Worm (Caenorhabditis elegans): Measurements from ENCODE around the gene pab-2.

Gene pab-2

DNA sequence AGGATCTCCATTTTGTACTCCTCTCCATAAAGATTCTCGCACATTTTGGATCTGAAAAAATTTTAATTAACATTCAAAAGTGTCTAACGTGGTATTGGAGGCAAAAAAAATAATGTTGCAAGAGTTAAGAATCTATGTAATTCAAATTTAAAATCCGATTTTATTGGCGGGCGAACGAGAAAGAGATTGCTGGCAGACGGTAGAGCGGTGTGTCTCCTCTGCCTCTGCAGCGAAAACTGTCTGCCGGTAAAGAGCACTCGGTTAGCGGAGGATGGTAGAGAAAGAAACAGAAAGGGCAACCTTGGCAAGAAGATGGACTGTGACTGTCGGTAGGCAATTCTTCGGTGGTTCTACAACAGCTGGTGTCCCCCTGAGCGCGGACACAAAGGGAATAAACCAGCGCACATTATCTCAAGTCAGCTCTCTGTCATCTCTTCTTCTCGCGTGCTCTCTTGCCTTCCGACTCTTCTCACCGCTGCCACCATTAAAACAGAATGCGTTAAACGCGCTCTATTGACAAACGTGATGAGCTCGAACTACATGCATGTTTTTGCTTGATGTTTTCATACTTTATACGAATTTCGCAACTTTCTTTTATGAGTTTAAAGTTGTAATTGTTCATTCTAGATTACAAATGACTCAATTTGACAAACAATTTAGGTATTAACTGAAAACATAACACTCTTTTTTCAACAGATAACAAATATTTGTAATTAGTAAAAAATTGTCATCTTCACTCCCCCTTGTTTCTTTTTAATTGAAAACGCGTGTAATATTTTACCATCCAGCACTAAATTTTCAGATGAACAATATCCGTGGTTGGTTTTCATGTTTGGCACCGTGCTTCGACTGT is 8.1 kb downstream of the pab-2 start, which contains the start of the genes cdk-4 and F18H3.1 (continued):
- no peak for TF ChIP-seq elt-3 (tag; optimal IDR thresholded peaks at IDR 0.05)

DNA sequence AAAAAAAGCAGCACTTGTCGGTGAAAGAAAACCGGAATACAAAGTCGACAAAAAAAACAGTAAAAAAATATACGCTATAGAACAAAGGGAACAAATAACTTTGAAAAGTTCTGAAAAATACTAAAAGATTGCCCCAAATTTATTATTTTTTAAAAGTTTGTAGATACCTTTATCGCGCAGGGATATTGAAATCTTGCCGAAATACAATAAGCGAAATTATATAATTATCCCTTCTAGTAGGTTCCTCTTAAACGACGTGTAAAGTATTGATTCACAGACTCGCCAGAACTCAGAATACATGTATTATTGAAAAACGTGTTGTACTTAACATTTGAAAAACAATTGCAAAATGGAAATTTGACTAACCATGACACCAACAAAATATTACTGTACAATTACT is 12.8 kb downstream of the pab-2 start:
- TF ChIP-seq sptf-1 (tag; optimal IDR thresholded peaks at IDR 0.05) (peak; percentile 42), lsy-2 (tag; optimal IDR thresholded peaks at IDR 0.05) (peak; percentile 49), nhr-237 (tag; optimal IDR thresholded peaks at IDR 0.05) (peak; percentile 93), ces-1 (GFP tag; optimal IDR thresholded peaks at IDR 0.05) (peak; percentile 91), pha-4 (tag; optimal IDR thresholded peaks at IDR 0.05) (no peak), nhr-28 (tag; optimal IDR thresholded peaks at IDR 0.05) (no peak), bed-3 (GFP tag; optimal IDR thresholded peaks at IDR 0.05) (no peak), drap-1 (GFP tag; optimal IDR thresholded peaks at IDR 0.05) (no peak), elt-3 (tag; optimal IDR thresholded peaks at IDR 0.05) (no peak)

DNA sequence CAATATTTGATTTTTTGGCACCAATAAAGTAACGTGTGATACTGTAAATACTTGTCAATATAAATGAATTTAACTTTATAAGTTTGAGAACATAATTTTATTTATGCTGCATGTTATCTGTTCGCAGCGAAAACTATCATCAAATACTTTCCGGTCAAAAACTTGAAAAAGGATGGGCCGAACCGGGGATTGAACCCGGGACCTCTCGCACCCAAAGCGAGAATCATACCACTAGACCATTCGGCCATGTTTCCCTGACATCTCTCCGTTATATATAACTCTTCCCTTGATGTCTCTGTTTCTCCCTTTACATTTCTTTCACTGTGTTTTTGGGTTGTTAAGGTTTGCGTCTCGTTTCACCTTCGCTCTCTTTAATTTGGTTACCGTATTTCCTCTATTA is 15.4 kb downstream of the pab-2 start:
- TF ChIP-seq lsy-2 (tag; optimal IDR thresholded peaks at IDR 0.05) (peak; percentile 8), nhr-237 (tag; optimal IDR thresholded peaks at IDR 0.05) (no peak), ceh-39 (tag; optimal IDR thresholded peaks at IDR 0.05) (no peak), nhr-28 (tag; optimal IDR thresholded peaks at IDR 0.05) (peak; percentile 47), tbx-8 (GFP tag; optimal IDR thresholded peaks at IDR 0.05) (peak; percentile 53), ham-2 (GFP tag; optimal IDR thresholded peaks at IDR 0.05) (peak; percentile 44), blmp-1 (tag; optimal IDR thresholded peaks at IDR 0.05) (no peak), hlh-1 (tag; optimal IDR thresholded peaks at IDR 0.05) (no peak), unc-120 (tag; optimal IDR thresholded peaks at IDR 0.05; ENCODE audit: poor library complexity, severe bottlenecking) (peak; percentile 86), nhr-76 (tag; optimal IDR thresholded peaks at IDR 0.05) (no peak), cnd-1 (tag; optimal IDR thresholded peaks at IDR 0.05) (peak; percentile 90), lin-32 (GFP tag; optimal IDR thresholded peaks at IDR 0.05) (peak; percentile 67), ztf-11 (tag; optimal IDR thresholded peaks at IDR 0.05) (no peak), mab-5 (tag; optimal IDR thresholded peaks at IDR 0.05) (no peak), ceh-83 (GFP tag; optimal IDR thresholded peaks at IDR 0.05) (peak; percentile 80), drap-1 (GFP tag; optimal IDR thresholded peaks at IDR 0.05) (peak; percentile 84), mep-1 (tag; optimal IDR thresholded peaks at IDR 0.05) (peak; percentile 35), ceh-43 (GFP tag; optimal IDR thresholded peaks at IDR 0.05) (peak; percentile 82), ces-1 (GFP tag; optimal IDR thresholded peaks at IDR 0.05) (peak; percentile 14), pha-4 (tag; optimal IDR thresholded peaks at IDR 0.05) (no peak), zip-8 (tag; optimal IDR thresholded peaks at IDR 0.05) (no peak), elt-3 (tag; optimal IDR thresholded peaks at IDR 0.05) (no peak), snpc-4 (tag; optimal IDR thresholded peaks at IDR 0.05) (no peak), flh-1 (GFP tag; optimal IDR thresholded peaks at IDR 0.05) (peak; percentile 39), unc-39 (tag; optimal IDR thresholded peaks at IDR 0.05) (no peak), elt-1 (tag; optimal IDR thresholded peaks at IDR 0.05; ENCODE audit: borderline replicate concordance, insufficient read depth) (no peak), nhr-12 (tag; optimal IDR thresholded peaks at IDR 0.05) (no peak), lin-13 (tag; optimal IDR thresholded peaks at IDR 0.05) (peak; percentile 17), bed-3 (GFP tag; optimal IDR thresholded peaks at IDR 0.05) (peak; percentile 79), sem-2 (GFP tag; optimal IDR thresholded peaks at IDR 0.05) (peak; percentile 72), unc-62 (GFP tag; optimal IDR thresholded peaks at IDR 0.05) (peak; percentile 29), sptf-1 (tag; optimal IDR thresholded peaks at IDR 0.05) (peak; percentile 87), nhr-2 (tag; optimal IDR thresholded peaks at IDR 0.05) (no peak), mls-2 (tag; optimal IDR thresholded peaks at IDR 0.05) (peak; percentile 87), M03D4.4 (tag; optimal IDR thresholded peaks at IDR 0.05) (peak; percentile 79)

DNA sequence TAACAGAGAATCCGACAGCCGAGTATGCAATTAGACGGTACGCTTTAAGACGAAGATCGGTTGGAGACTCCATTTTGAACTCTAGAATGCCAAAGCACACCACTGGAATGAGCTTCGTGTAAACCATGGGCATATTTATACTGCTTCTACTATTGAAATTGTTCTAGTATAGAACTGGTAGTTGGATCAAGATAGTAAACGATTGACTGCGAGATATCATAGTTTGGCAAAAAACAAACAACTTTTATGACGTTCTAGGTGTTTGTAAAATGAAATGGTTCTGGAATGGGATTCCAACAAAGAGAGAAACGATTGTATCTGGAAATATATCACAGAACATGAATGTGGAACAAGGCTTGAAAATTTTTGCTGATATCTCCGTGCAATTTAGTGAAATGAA is 16.2 kb downstream of the pab-2 start, which contains the start of gene col-185:
Gene col-185, minus strand, starts transcription at position 101 of the 400 bp plus-strand sequence.
- TF ChIP-seq lin-13 (tag; optimal IDR thresholded peaks at IDR 0.05) (no peak), mab-5 (tag; optimal IDR thresholded peaks at IDR 0.05) (no peak), sptf-1 (tag; optimal IDR thresholded peaks at IDR 0.05) (no peak), pha-4 (tag; optimal IDR thresholded peaks at IDR 0.05) (no peak), ces-1 (GFP tag; optimal IDR thresholded peaks at IDR 0.05) (no peak), flh-1 (GFP tag; optimal IDR thresholded peaks at IDR 0.05) (no peak), bed-3 (GFP tag; optimal IDR thresholded peaks at IDR 0.05) (no peak), unc-62 (GFP tag; optimal IDR thresholded peaks at IDR 0.05) (no peak), blmp-1 (tag; optimal IDR thresholded peaks at IDR 0.05) (no peak), ham-2 (GFP tag; optimal IDR thresholded peaks at IDR 0.05) (no peak), nhr-28 (tag; optimal IDR thresholded peaks at IDR 0.05) (no peak), elt-1 (tag; optimal IDR thresholded peaks at IDR 0.05; ENCODE audit: borderline replicate concordance, insufficient read depth) (no peak)
